Worm (Caenorhabditis elegans) whole organism, mixed stage, embryonic: ENCODE results near the gene B0361.4.

Experiments used
- elt-1 ChIP-seq: sonication (generic microtip); optimal IDR thresholded peaks from 2 replicates; lab custom pipeline; 2017; ENCODE audit warnings: missing genetic modification characterization, mild to moderate bottlenecking, missing compliant biosample characterization, antibody characterized with exemption, moderate library complexity, borderline replicate concordance; ENCODE audit not compliant: insufficient read depth
- mep-1 ChIP-seq: fragments of 150-350 bp; optimal IDR thresholded peaks from 2 replicates; lab custom pipeline; 2017; ENCODE audit warnings: missing biosample characterization, missing genetic modification reagents, missing genetic modification characterization, inconsistent platforms
- pha-4 ChIP-seq: fragments of 150-350 bp; optimal IDR thresholded peaks from 2 replicates; lab custom pipeline; 2018; ENCODE audit warnings: missing biosample characterization, missing genetic modification reagents, missing genetic modification characterization

DNA sequence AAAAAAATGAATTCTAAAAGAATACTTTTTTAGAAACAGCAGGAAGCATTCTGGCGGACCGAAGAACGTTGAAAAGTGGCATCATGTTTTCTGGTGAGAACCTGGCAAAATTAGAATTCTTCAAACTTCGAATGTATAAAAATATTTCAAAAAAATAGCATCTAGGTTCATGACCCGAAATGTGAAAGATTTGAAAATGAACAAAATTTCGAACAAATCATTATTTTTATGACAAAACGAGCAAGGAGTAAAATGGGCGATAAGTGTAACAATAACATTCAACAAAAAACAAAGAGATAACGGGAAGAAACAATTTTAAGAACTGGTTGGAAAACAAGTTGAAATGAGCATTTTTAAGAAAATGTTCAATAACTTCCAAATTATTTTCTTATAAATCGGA lies 16.5 kb downstream of the B0361.4 start, which contains the start of gene psd-1:
- TF ChIP-seq pha-4 (tag; lab: Kevin White, UChicago) (no peak), elt-1 (tag; lab: Kevin White, UChicago) (no peak), mep-1 (tag; lab: Kevin White, UChicago) (no peak)
